Worm (Caenorhabditis elegans): ENCODE results near the gene B0334.4.

B0334.4 gene

DNA sequence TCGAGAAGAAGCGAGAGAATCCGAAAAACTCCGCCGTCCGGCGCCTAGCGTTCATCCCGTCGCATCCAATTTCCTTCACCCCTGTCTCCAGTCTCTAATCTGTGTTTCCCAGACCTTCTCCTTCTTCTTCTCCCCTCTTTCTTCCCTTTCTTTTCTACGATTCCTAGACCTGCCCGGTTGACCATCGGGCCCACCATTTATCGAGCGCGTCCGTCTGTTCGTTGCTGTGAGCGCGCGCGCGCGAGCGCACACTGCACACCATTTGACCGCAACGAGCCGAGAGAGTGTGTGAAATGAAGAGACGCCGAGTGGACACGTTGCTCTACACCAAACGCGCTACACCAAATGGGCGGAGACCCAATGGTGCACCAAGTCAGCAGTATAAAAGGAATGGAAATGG is 41.6 kb downstream of the B0334.4 start (continued):
- no peak for TF ChIP-seq ztf-22 (GFP tag; optimal IDR thresholded peaks at IDR 0.05)
- no peak for TF ChIP-seq ZK185.1 (tag; optimal IDR thresholded peaks at IDR 0.05; ENCODE audit: poor library complexity, severe bottlenecking)
- TF ChIP-seq egrh-3 (GFP tag; IDR thresholded peaks at IDR 0.05): peak; percentile 82
- TF ChIP-seq hrde-1 (tag; optimal IDR thresholded peaks at IDR 0.05; ENCODE audit: borderline replicate concordance): peak; percentile 44
- no peak for TF ChIP-seq nhr-179 (tag; optimal IDR thresholded peaks at IDR 0.05)
- peak; percentile 81 for TF ChIP-seq tlf-1 (GFP tag; optimal IDR thresholded peaks at IDR 0.05)
- TF ChIP-seq dox-1 (GFP tag; IDR thresholded peaks at IDR 0.05): peak; percentile 92
- TF ChIP-seq madf-8 (GFP tag; conservative IDR thresholded peaks at IDR 0.05): peak; percentile 98
- TF ChIP-seq ets-4 (GFP tag; optimal IDR thresholded peaks at IDR 0.05): no peak
- TF ChIP-seq xnd-1 (tag; optimal IDR thresholded peaks at IDR 0.05): peak; percentile 95
- no peak for TF ChIP-seq pha-4 (tag; optimal IDR thresholded peaks at IDR 0.05)
- TF ChIP-seq F57C9.4 (tag; optimal IDR thresholded peaks at IDR 0.05): no peak
- TF ChIP-seq somi-1 (GFP tag; optimal IDR thresholded peaks at IDR 0.05): no peak
- no peak for TF ChIP-seq ccch-3 (GFP tag; optimal IDR thresholded peaks at IDR 0.05)
- no peak for TF ChIP-seq C06A6.2 (GFP tag; conservative IDR thresholded peaks at IDR 0.05)
- TF ChIP-seq snpc-1.3 (tag; optimal IDR thresholded peaks at IDR 0.05; ENCODE audit: insufficient read depth): no peak
- peak in 2 of 3 experiments; percentile 38 to 44 for TF ChIP-seq lin-35 (GFP tag; optimal IDR thresholded peaks at IDR 0.05)
- TF ChIP-seq attf-6 (GFP tag; IDR thresholded peaks at IDR 0.05): 0 out of 2 replicates have a peak, but pooled peaks have one; percentile 54
- no peak for TF ChIP-seq Y53F4B.3 (GFP tag; IDR thresholded peaks at IDR 0.05)
- TF ChIP-seq unc-130 (GFP tag; optimal IDR thresholded peaks at IDR 0.05): peak; percentile 72
- TF ChIP-seq repo-1 (tag; optimal IDR thresholded peaks at IDR 0.05): no peak
- TF ChIP-seq B0035.1 (tag; optimal IDR thresholded peaks at IDR 0.05): no peak
- TF ChIP-seq lin-40 (tag; optimal IDR thresholded peaks at IDR 0.05): no peak
- TF ChIP-seq nhr-80 (tag; optimal IDR thresholded peaks at IDR 0.05): no peak
- TF ChIP-seq hlh-26 (GFP tag; conservative IDR thresholded peaks at IDR 0.05): no peak
- peak; percentile 94 for TF ChIP-seq ceh-91 (GFP tag; IDR thresholded peaks at IDR 0.05)
- peak; percentile 89 for TF ChIP-seq snpc-3.4 (tag; optimal IDR thresholded peaks at IDR 0.05)
- TF ChIP-seq Y67H2A.10 (GFP tag; conservative IDR thresholded peaks at IDR 0.05): no peak
- no peak for TF ChIP-seq T26A5.8 (tag; optimal IDR thresholded peaks at IDR 0.05)
- 0 out of 2 replicates have a peak, but pooled peaks have one; percentile 27 for TF ChIP-seq cebp-1 (GFP tag; IDR thresholded peaks at IDR 0.05)
- TF ChIP-seq cebp-1 (tag; optimal IDR thresholded peaks at IDR 0.05): no peak
- TF ChIP-seq let-607 (tag; optimal IDR thresholded peaks at IDR 0.05): no peak
- TF ChIP-seq attf-3 (GFP tag; conservative IDR thresholded peaks at IDR 0.05): 0 out of 2 replicates have a peak, but pooled peaks have one; percentile 38
- TF ChIP-seq lsl-1 (GFP tag; optimal IDR thresholded peaks at IDR 0.05): peak; percentile 80
- 0 out of 2 replicates have a peak, but pooled peaks have one; percentile 68 for TF ChIP-seq Y53G8AR.9 (GFP tag; conservative IDR thresholded peaks at IDR 0.05)
- TF ChIP-seq snpc-1.1 (tag; optimal IDR thresholded peaks at IDR 0.05; ENCODE audit: insufficient read depth): no peak
- TF ChIP-seq ztf-25 (GFP tag; IDR thresholded peaks at IDR 0.05): no peak
- TF ChIP-seq unc-62 (GFP tag; optimal IDR thresholded peaks at IDR 0.05): no peak
- no peak for TF ChIP-seq F23B12.7 (tag; optimal IDR thresholded peaks at IDR 0.05; ENCODE audit: insufficient read depth)
- no peak for TF ChIP-seq atf-7 (tag; optimal IDR thresholded peaks at IDR 0.05)
- no peak for TF ChIP-seq let-526 (GFP tag; IDR thresholded peaks at IDR 0.05)
- TF ChIP-seq F22D6.2 (tag; optimal IDR thresholded peaks at IDR 0.05): no peak
- peak; percentile 78; the same call in 1 of the 2 replicates for TF ChIP-seq F37B4.10 (GFP tag; IDR thresholded peaks at IDR 0.05)
- TF ChIP-seq aptf-2 (GFP tag; conservative IDR thresholded peaks at IDR 0.05): peak; percentile 85
- no peak for TF ChIP-seq nfya-1 (tag; optimal IDR thresholded peaks at IDR 0.05; ENCODE audit: borderline replicate concordance, insufficient read depth)
- peak; percentile 95 for TF ChIP-seq D2030.7 (GFP tag; IDR thresholded peaks at IDR 0.05)
- no peak for TF ChIP-seq T07F8.4 (tag; optimal IDR thresholded peaks at IDR 0.05)
